Worm (Caenorhabditis elegans) whole organism, late embryonic: ENCODE results near the gene abt-1.
A peak's percentile ranks its signal among the peaks of the same experiment; 100 is the strongest.

Source experiments
- C38D4.7 ChIP-seq: fragments of 200-800 bp; sonication (Bioruptor generic); optimal IDR thresholded peaks from 2 replicates; lab custom pipeline; 2018; ENCODE audit warnings: mild to moderate bottlenecking, missing genetic modification characterization, moderate library complexity, missing compliant biosample characterization
- F13H6.1 ChIP-seq: sonication (generic microtip); optimal IDR thresholded peaks from 2 replicates; lab custom pipeline; 2016; ENCODE audit warnings: missing genetic modification characterization, missing compliant biosample characterization
- K02D7.2 ChIP-seq: sonication (generic microtip); optimal IDR thresholded peaks from 2 replicates; lab custom pipeline; 2017; ENCODE audit warnings: mild to moderate bottlenecking, missing genetic modification characterization, missing compliant biosample characterization
- K09A11.1 ChIP-seq: sonication (generic microtip); optimal IDR thresholded peaks from 2 replicates; lab custom pipeline; 2017; ENCODE audit warnings: antibody characterized with exemption, mild to moderate bottlenecking, missing genetic modification characterization, missing compliant biosample characterization; ENCODE audit not compliant: insufficient read depth
- ceh-18 ChIP-seq: sonication (generic microtip); optimal IDR thresholded peaks from 2 replicates; lab custom pipeline; 2016; ENCODE audit warnings: missing genetic modification characterization, missing compliant biosample characterization
- ceh-19 ChIP-seq: fragments of 200-800 bp; sonication (Bioruptor generic); optimal IDR thresholded peaks from 2 replicates; lab custom pipeline; 2018; ENCODE audit warnings: mild to moderate bottlenecking, missing genetic modification characterization, missing compliant biosample characterization
- ceh-2 ChIP-seq: sonication (generic microtip); optimal IDR thresholded peaks from 2 replicates; lab custom pipeline; 2016; ENCODE audit warnings: missing genotype, missing genetic modification characterization, missing compliant biosample characterization
- ceh-22 ChIP-seq: sonication (generic microtip); optimal IDR thresholded peaks from 2 replicates; lab custom pipeline; 2017; ENCODE audit warnings: missing biosample characterization, missing genetic modification characterization
- ceh-30 ChIP-seq: fragments of 150-350 bp; optimal IDR thresholded peaks from 2 replicates; lab custom pipeline; 2014; ENCODE audit warnings: missing biosample characterization, missing genetic modification characterization
- ceh-48 ChIP-seq: sonication (generic microtip); optimal IDR thresholded peaks from 2 replicates; lab custom pipeline; 2016; ENCODE audit warnings: missing genetic modification characterization, inconsistent platforms, missing compliant biosample characterization
- ceh-9 ChIP-seq: sonication (generic microtip); optimal IDR thresholded peaks from 2 replicates; lab custom pipeline; 2016; ENCODE audit warnings: mild to moderate bottlenecking, missing genetic modification characterization, inconsistent platforms, missing compliant biosample characterization
- elt-2 ChIP-seq: sonication (generic microtip); optimal IDR thresholded peaks from 2 replicates; lab custom pipeline; 2016; ENCODE audit warnings: missing genetic modification reagents, missing genetic modification characterization, missing compliant biosample characterization
- elt-4 ChIP-seq: sonication (generic microtip); optimal IDR thresholded peaks from 2 replicates; lab custom pipeline; 2016; ENCODE audit warnings: missing genetic modification characterization, missing compliant biosample characterization
- ets-4 ChIP-seq: sonication (generic microtip); optimal IDR thresholded peaks from 2 replicates; lab custom pipeline; 2016; ENCODE audit warnings: missing genetic modification characterization, missing compliant biosample characterization
- fax-1 ChIP-seq: sonication (generic microtip); optimal IDR thresholded peaks from 2 replicates; lab custom pipeline; 2016; ENCODE audit warnings: missing genotype, missing genetic modification characterization, missing compliant biosample characterization
- fkh-10 ChIP-seq: fragments of 150-350 bp; optimal IDR thresholded peaks from 2 replicates; lab custom pipeline; 2014; ENCODE audit warnings: missing biosample characterization, missing genetic modification reagents, missing genetic modification characterization
- gmeb-2 ChIP-seq: sonication (generic microtip); optimal IDR thresholded peaks from 2 replicates; lab custom pipeline; 2016; ENCODE audit warnings: missing genetic modification characterization, inconsistent platforms, missing compliant biosample characterization
- hlh-13 ChIP-seq: fragments of 200-800 bp; sonication (Bioruptor generic); optimal IDR thresholded peaks from 2 replicates; lab custom pipeline; 2018; ENCODE audit warnings: mild to moderate bottlenecking, missing genetic modification characterization, missing compliant biosample characterization
- hlh-30 ChIP-seq: sonication (generic microtip); optimal IDR thresholded peaks from 2 replicates; lab custom pipeline; 2017; ENCODE audit warnings: antibody characterized with exemption, missing genetic modification characterization, missing compliant biosample characterization; ENCODE audit not compliant: insufficient read depth
- lim-6 ChIP-seq: sonication (generic microtip); optimal IDR thresholded peaks from 2 replicates; lab custom pipeline; 2016; ENCODE audit warnings: missing genetic modification characterization, missing compliant biosample characterization
- mec-3 ChIP-seq: sonication (generic microtip); optimal IDR thresholded peaks from 2 replicates; lab custom pipeline; 2016; ENCODE audit warnings: borderline replicate concordance, missing genetic modification characterization, missing compliant biosample characterization
- nfya-1 ChIP-seq: sonication (generic microtip); optimal IDR thresholded peaks from 2 replicates; lab custom pipeline; 2017; ENCODE audit warnings: missing genetic modification characterization, mild to moderate bottlenecking, missing compliant biosample characterization, antibody characterized with exemption, moderate library complexity
- nhr-11 ChIP-seq: fragments of 150-350 bp; optimal IDR thresholded peaks from 2 replicates; lab custom pipeline; 2014; ENCODE audit warnings: missing biosample characterization, missing genetic modification characterization
- nhr-232 ChIP-seq: sonication (generic microtip); optimal IDR thresholded peaks from 2 replicates; lab custom pipeline; 2016; ENCODE audit warnings: missing genetic modification characterization, missing compliant biosample characterization
- npax-4 ChIP-seq: sonication (generic microtip); optimal IDR thresholded peaks from 2 replicates; lab custom pipeline; 2016; ENCODE audit warnings: missing genetic modification characterization, missing compliant biosample characterization
- pag-3 ChIP-seq: sonication (generic microtip); optimal IDR thresholded peaks from 2 replicates; lab custom pipeline; 2016; ENCODE audit warnings: missing compliant biosample characterization, missing genetic modification characterization, borderline replicate concordance
- pat-9 ChIP-seq: fragments of 200-800 bp; sonication (Bioruptor generic); optimal IDR thresholded peaks from 2 replicates; lab custom pipeline; 2018; ENCODE audit warnings: mild to moderate bottlenecking, missing genetic modification characterization, moderate library complexity, missing compliant biosample characterization
- pax-1 ChIP-seq: fragments of 150-350 bp; optimal IDR thresholded peaks from 2 replicates; lab custom pipeline; 2014; ENCODE audit warnings: missing biosample characterization, missing genetic modification characterization
- pha-2 ChIP-seq: sonication (generic microtip); optimal IDR thresholded peaks from 2 replicates; lab custom pipeline; 2017; ENCODE audit warnings: mild to moderate bottlenecking, missing genetic modification characterization, missing compliant biosample characterization
- pha-4 ChIP-seq: fragments of 150-350 bp; optimal IDR thresholded peaks from 2 replicates; lab custom pipeline; 2018; ENCODE audit warnings: missing biosample characterization, missing genetic modification reagents, missing genetic modification characterization
- ref-2 ChIP-seq: sonication (generic microtip); optimal IDR thresholded peaks from 2 replicates; lab custom pipeline; 2016; ENCODE audit warnings: missing genetic modification characterization, missing compliant biosample characterization
- syd-9 ChIP-seq: sonication (generic microtip); optimal IDR thresholded peaks from 2 replicates; lab custom pipeline; 2016; ENCODE audit warnings: mild to moderate bottlenecking, missing genetic modification characterization, moderate library complexity, missing compliant biosample characterization
- tbx-2 ChIP-seq: sonication (generic microtip); optimal IDR thresholded peaks from 2 replicates; lab custom pipeline; 2016; ENCODE audit warnings: missing genetic modification characterization, missing compliant biosample characterization
- ttx-3 ChIP-seq: sonication (generic microtip); optimal IDR thresholded peaks from 2 replicates; lab custom pipeline; 2016; ENCODE audit warnings: missing genetic modification reagents, missing genetic modification characterization, missing compliant biosample characterization
- unc-42 ChIP-seq: sonication (generic microtip); optimal IDR thresholded peaks from 2 replicates; lab custom pipeline; 2016; ENCODE audit warnings: missing genotype, missing genetic modification characterization, missing compliant biosample characterization
- unc-55 ChIP-seq: sonication (generic microtip); optimal IDR thresholded peaks from 2 replicates; lab custom pipeline; 2017; ENCODE audit warnings: missing biosample characterization, missing genetic modification reagents, missing genetic modification characterization
- unc-86 ChIP-seq: sonication (generic microtip); optimal IDR thresholded peaks from 2 replicates; lab custom pipeline; 2016; ENCODE audit warnings: missing genetic modification characterization, missing compliant biosample characterization
- zip-5 ChIP-seq: sonication (generic microtip); optimal IDR thresholded peaks from 2 replicates; lab custom pipeline; 2016; ENCODE audit warnings: missing genetic modification characterization, missing compliant biosample characterization
- ztf-16 ChIP-seq: sonication (generic microtip); optimal IDR thresholded peaks from 2 replicates; lab custom pipeline; 2017; ENCODE audit warnings: missing genetic modification characterization, missing compliant biosample characterization

Gene abt-1

ce11 chrIV:10222122-10222589 is 7.4 kb upstream of the abt-1 start, which contains the start of gene C24F3.2 (continued):
- TF ChIP-seq ceh-2 (tag; lab: Kevin White, UChicago): peak; percentile 26
- peak; percentile 6 for TF ChIP-seq syd-9 (tag; lab: Kevin White, UChicago)

DNA sequence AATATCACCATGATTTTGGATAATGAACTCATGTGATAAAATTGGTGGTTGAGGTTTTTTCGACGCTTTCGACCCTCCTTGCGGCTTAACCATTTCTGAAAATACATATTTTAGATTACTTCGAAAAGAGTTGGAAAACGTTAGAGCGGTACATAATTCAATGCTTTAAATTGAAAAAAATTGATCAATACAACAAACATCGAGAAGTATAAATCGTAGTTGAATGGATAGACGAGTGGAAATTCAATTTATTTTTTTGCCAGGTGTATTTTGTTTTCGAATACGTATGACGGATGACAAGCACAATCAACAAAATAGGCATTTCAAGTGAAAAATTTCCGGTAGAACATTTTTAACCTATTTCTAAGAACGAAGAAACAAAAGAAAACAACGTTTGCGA is 6.5 kb upstream of the abt-1 start, which contains the start of gene tram-1:
Gene tram-1, minus strand, starts transcription at position 101 of the 400 bp plus-strand sequence.
- TF ChIP-seq ztf-16 (tag; lab: Kevin White, UChicago) (no peak), ets-4 (tag; lab: Kevin White, UChicago) (no peak), F13H6.1 (tag; lab: Kevin White, UChicago) (no peak), fkh-10 (GFP tag; lab: Kevin White, UChicago) (no peak)

- TF ChIP-seq K02D7.2 (tag; lab: Kevin White, UChicago): no peak
- no peak for TF ChIP-seq pat-9 (tag; lab: Kevin White, UChicago)
- no peak for TF ChIP-seq ttx-3 (tag; lab: Kevin White, UChicago)
- TF ChIP-seq ceh-22 (tag; lab: Kevin White, UChicago): no peak
- no peak for TF ChIP-seq ceh-2 (tag; lab: Kevin White, UChicago)
- TF ChIP-seq pha-4 (tag; lab: Kevin White, UChicago): no peak
- no peak for TF ChIP-seq npax-4
- no peak for TF ChIP-seq lim-6
- TF ChIP-seq pax-1 (tag; lab: Kevin White, UChicago): no peak
- no peak for TF ChIP-seq nhr-11 (tag; lab: Kevin White, UChicago)
- no peak for TF ChIP-seq hlh-30 (tag; lab: Kevin White, UChicago)
- TF ChIP-seq elt-2 (tag; lab: Kevin White, UChicago): no peak
- no peak for TF ChIP-seq hlh-13 (GFP tag; lab: Kevin White, UChicago)
- TF ChIP-seq, all 69 proteins: peak for 0
Measured at ce11 chrIV:10219208-10219607, 4.5 kb upstream of the abt-1 start, which contains the start of gene qns-1. Gene qns-1, minus strand, starts transcription at chrIV:10219308.

DNA sequence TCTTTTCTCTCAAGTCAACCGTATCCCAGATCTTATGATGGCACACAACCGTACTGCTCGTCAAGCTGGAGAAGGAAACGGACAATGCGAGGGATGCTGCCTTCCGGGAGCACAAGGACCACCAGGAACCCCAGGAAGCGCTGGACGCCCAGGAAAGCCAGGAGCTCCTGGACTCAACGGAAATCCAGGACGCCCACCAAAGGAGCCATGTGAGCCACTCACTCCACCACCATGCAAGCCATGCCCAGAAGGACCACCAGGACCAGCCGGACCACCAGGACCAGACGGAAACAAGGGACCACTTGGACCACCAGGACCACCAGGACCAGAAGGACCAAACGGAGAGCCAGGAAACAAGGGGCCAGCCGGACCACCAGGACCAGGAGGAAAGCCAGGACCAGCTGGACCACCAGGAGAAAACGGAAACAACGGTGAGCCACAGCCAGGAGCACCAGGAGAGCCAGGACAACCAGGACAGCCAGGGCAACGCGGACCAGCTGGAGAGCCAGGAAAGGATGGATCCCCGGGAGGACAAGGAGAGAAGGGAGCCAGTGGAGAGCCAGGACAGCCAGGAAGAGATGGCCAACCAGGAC is 2.1 kb upstream of the abt-1 start:
- TF ChIP-seq ceh-30 (tag; lab: Kevin White, UChicago): no peak
- TF ChIP-seq nhr-11 (tag; lab: Kevin White, UChicago): no peak
- no peak for TF ChIP-seq fax-1 (tag; lab: Kevin White, UChicago)
- no peak for TF ChIP-seq unc-42 (tag; lab: Kevin White, UChicago)
- TF ChIP-seq elt-4 (tag; lab: Kevin White, UChicago): peak; percentile 52
- no peak for TF ChIP-seq ref-2
- no peak for TF ChIP-seq C38D4.7 (GFP tag; lab: Kevin White, UChicago)
- TF ChIP-seq gmeb-2: no peak
- no peak for TF ChIP-seq zip-5 (tag; lab: Kevin White, UChicago)
- TF ChIP-seq nhr-232 (tag; lab: Kevin White, UChicago): peak; percentile 10
- TF ChIP-seq tbx-2: no peak
- TF ChIP-seq pha-2 (tag; lab: Kevin White, UChicago): no peak
- TF ChIP-seq unc-86 (tag; lab: Kevin White, UChicago): no peak

DNA sequence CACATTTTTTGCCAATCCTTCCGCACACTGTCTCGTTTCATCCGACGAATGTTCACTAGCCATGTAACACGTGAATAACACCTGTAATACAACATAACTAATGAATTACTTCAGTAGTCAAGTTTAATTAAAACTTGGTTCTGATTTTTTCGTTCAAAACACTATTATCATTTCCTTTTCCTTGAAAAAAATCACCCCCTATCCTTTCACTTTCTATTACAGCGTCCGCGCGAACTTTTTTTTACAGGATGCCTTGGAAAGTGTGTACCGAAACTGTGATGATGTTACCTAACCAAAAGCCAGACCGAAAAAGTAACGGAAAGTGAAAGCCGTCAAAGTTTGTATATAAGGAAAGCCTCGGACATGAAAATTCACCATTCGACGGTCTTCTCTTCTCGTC is 1.4 kb upstream of the abt-1 start, which contains the start of gene col-124:
Gene col-124, plus strand, starts transcription at position 374 of the 400 bp plus-strand sequence.
- no peak for TF ChIP-seq nhr-232 (tag; lab: Kevin White, UChicago)
- no peak for TF ChIP-seq ceh-19 (GFP tag; lab: Kevin White, UChicago)

DNA sequence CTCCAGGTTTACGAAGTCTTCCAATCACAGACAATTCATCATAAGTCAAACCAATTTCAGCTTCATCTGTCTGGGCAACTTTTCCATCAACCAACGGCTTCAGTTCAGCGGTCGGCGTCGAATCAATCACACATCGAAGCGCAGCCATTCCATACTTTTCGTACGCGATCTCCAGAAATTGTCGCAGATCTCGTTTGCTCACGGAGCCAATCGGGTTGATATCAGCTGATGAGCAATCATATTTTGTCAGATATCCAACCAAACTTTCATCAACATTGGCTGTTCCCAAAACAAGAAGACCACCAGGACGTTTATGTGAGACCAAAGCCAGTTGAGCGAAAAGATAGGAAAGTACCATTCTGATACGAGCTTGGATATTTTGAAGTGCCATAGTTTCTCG is 682 bp upstream of the abt-1 start:
- TF ChIP-seq ceh-18 (tag; lab: Kevin White, UChicago) (no peak), ceh-9 (no peak), ceh-48 (tag; lab: Kevin White, UChicago) (no peak), unc-55 (no peak), F13H6.1 (tag; lab: Kevin White, UChicago) (no peak), hlh-30 (tag; lab: Kevin White, UChicago) (no peak), ets-4 (tag; lab: Kevin White, UChicago) (no peak), mec-3 (tag; lab: Kevin White, UChicago) (no peak), pag-3 (tag; lab: Kevin White, UChicago) (no peak), zip-5 (tag; lab: Kevin White, UChicago) (no peak), ceh-19 (GFP tag; lab: Kevin White, UChicago) (no peak), nfya-1 (no peak), K09A11.1 (tag; lab: Kevin White, UChicago) (no peak)
